Worm (Caenorhabditis elegans) whole organism, L1 larva: ENCODE measurements around the gene ubc-1.

Experiments used
- blmp-1 ChIP-seq: fragments of 150-350 bp; optimal IDR thresholded peaks from 2 replicates; lab custom pipeline; 2014; ENCODE audit warnings: missing biosample characterization, missing genetic modification characterization
- dsc-1 ChIP-seq: sonication (generic microtip); optimal IDR thresholded peaks from 2 replicates; lab custom pipeline; 2016; ENCODE audit warnings: mild to moderate bottlenecking, missing genetic modification characterization, missing compliant biosample characterization
- fkh-10 ChIP-seq: sonication (generic microtip); optimal IDR thresholded peaks from 2 replicates; lab custom pipeline; 2017; ENCODE audit warnings: missing biosample characterization, missing genetic modification reagents, missing genetic modification characterization
- fkh-8 ChIP-seq: sonication (generic microtip); optimal IDR thresholded peaks from 2 replicates; lab custom pipeline; 2016; ENCODE audit warnings: mild to moderate bottlenecking, missing genetic modification characterization, missing compliant biosample characterization
- grh-1 ChIP-seq: fragments of 200-800 bp; sonication (Bioruptor generic); IDR thresholded peaks from 2 replicates; pipeline ENCODE4 v1.3.6; 2022; ENCODE audit warnings: missing genetic modification reagents, missing genetic modification characterization, missing compliant biosample characterization
- rnt-1 ChIP-seq: sonication (generic microtip); optimal IDR thresholded peaks from 2 replicates; lab custom pipeline; 2016; ENCODE audit warnings: mild to moderate bottlenecking, missing genetic modification characterization, moderate library complexity, missing compliant biosample characterization
- skn-1 ChIP-seq: fragments of 150-350 bp; optimal IDR thresholded peaks from 2 replicates; lab custom pipeline; 2014; ENCODE audit warnings: missing biosample characterization, missing genetic modification characterization
- snpc-4 ChIP-seq: fragments of 150-350 bp; optimal IDR thresholded peaks from 2 replicates; lab custom pipeline; 2014; ENCODE audit warnings: missing biosample characterization, missing genetic modification characterization
- unc-86 ChIP-seq: sonication (generic microtip); optimal IDR thresholded peaks from 2 replicates; lab custom pipeline; 2016; ENCODE audit warnings: missing genetic modification characterization, missing compliant biosample characterization
- vab-15 ChIP-seq: sonication (generic microtip); optimal IDR thresholded peaks from 2 replicates; lab custom pipeline; 2017; ENCODE audit warnings: missing genotype, mild to moderate bottlenecking, missing genetic modification characterization, missing compliant biosample characterization

- no peak for TF ChIP-seq unc-86 (tag; lab: Kevin White, UChicago)
- TF ChIP-seq blmp-1 (tag; lab: Kevin White, UChicago) = no peak
- TF ChIP-seq fkh-10 (GFP tag; lab: Kevin White, UChicago) = no peak
- no peak for TF ChIP-seq snpc-4
- no peak for TF ChIP-seq vab-15 (tag; lab: Kevin White, UChicago)
- TF ChIP-seq fkh-8 (tag; lab: Kevin White, UChicago) = no peak
- TF ChIP-seq dsc-1 (tag; lab: Kevin White, UChicago) = no peak
- TF ChIP-seq grh-1 = no peak
- TF ChIP-seq rnt-1 (tag; lab: Kevin White, UChicago) = no peak
- no peak for TF ChIP-seq skn-1
Measured at ce11 chrIV:4083094-4083493, 19.7 kb upstream of the ubc-1 start.
